Fruit fly (Drosophila melanogaster) Kc167 (cell line): ENCODE data around the gene nrv2.

ENCODE experiments used
- psq ChIP-seq: fragments of >200 bp; optimal IDR thresholded peaks from 2 replicates; lab custom pipeline; 2017; ENCODE audit warnings: missing external identifiers
- ttk ChIP-seq: sonication (Bioruptor generic); optimal IDR thresholded peaks from 2 replicates; lab custom pipeline; 2017; ENCODE audit warnings: missing external identifiers

DNA sequence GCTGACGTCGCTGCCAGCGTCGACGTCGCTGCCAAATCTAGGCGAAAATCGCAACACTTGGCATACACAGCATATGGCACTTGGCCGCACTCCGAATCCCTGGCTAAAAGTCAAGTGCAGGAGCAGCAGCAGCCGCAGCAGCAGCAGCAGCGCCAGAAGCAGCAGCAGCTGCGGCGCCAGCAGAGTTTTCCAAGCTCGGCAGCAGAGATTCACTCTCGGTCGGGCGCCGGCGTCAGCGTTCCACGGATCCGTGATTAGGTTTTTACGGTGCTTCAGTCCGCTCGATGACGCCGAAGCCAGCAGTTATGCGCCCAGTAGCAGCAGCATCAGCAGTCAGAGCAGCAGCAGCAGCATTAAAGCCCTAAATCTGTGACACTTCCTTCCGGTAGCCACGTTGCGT is 23.4 kb upstream of the nrv2 start:
- TF ChIP-seq psq (lab: Kevin White, UChicago) = no peak
- no peak for TF ChIP-seq ttk (lab: Kevin White, UChicago)
